Worm (Caenorhabditis elegans) whole organism, early embryonic: Measurements from ENCODE around the gene C16C8.21.

Experiments used
- aly-1 ChIP-seq: sonication (generic microtip); optimal IDR thresholded peaks from 2 replicates; lab custom pipeline; 2016; ENCODE audit warnings: missing genetic modification characterization, missing compliant biosample characterization
- ceh-36 ChIP-seq: sonication (generic microtip); optimal IDR thresholded peaks from 2 replicates; lab custom pipeline; 2016; ENCODE audit warnings: missing genetic modification characterization, inconsistent platforms, missing compliant biosample characterization
- flt-1 ChIP-seq: fragments of 200-800 bp; sonication (Bioruptor generic); IDR thresholded peaks from 2 replicates; pipeline ENCODE4 v1.3.6; 2022; ENCODE audit warnings: missing genetic modification characterization, missing compliant biosample characterization
- pes-1 ChIP-seq: fragments of 200-800 bp; sonication (Bioruptor generic); IDR thresholded peaks from 2 replicates; pipeline ENCODE4 v1.3.6; 2022; ENCODE audit warnings: missing genetic modification reagents, missing genetic modification characterization, missing compliant biosample characterization
- scrt-1 ChIP-seq: fragments of 200-800 bp; sonication (Bioruptor generic); IDR thresholded peaks from 2 replicates; pipeline ENCODE4 v1.3.6; 2022; ENCODE audit warnings: missing genetic modification characterization, missing compliant biosample characterization
- tra-4 ChIP-seq: sonication (generic microtip); optimal IDR thresholded peaks from 2 replicates; lab custom pipeline; 2017; ENCODE audit warnings: missing genetic modification characterization, missing compliant biosample characterization

DNA sequence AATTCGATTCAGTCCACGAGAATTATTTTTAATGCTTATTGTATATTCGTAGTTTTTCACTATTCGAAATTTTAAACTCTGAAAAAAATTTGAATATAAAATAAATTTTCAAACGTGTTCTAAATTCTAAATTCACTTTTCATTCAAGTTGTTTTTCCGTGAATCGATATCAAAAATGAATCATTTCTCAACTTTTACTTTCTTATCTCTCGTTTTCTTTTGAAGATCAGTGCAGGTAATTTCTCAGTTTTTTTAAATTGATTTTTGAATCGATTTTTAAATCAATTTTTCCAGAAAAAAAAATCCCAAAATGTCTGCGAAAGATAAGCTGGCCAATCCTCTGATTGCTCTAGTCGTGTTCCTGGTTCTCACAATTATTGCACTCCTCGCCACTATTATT is 31.5 kb upstream of the C16C8.21 start, which contains the start of gene nep-6:
- TF ChIP-seq tra-4 (no peak), flt-1 (GFP tag; lab: Robert Waterston, UW) (no peak), scrt-1 (GFP tag; lab: Robert Waterston, UW) (no peak), pes-1 (no peak), ceh-36 (tag; lab: Kevin White, UChicago) (no peak), aly-1 (tag; lab: Kevin White, UChicago) (no peak)
